Fruit fly (Drosophila melanogaster) whole organism, wandering third instar larva: ENCODE results near the gene CG9016.

ENCODE experiments used
- Hr78 ChIP-seq: fragments of >200 bp; optimal IDR thresholded peaks from 2 replicates; lab custom pipeline; 2017; ENCODE audit warnings: missing biosample characterization, missing genetic modification characterization
- Hr83 ChIP-seq: fragments of 200-300 bp; sonication (Bioruptor generic); optimal IDR thresholded peaks from 2 replicates; lab custom pipeline; 2016; ENCODE audit warnings: missing biosample characterization, mild to moderate bottlenecking, missing genetic modification characterization, moderate library complexity; ENCODE audit not compliant: poor library complexity, severe bottlenecking
- br ChIP-seq: fragments of 200-800 bp; sonication (Bioruptor generic); optimal IDR thresholded peaks from 2 replicates; lab custom pipeline; 2016; ENCODE audit warnings: missing biosample characterization, missing genetic modification characterization
- fru ChIP-seq: fragments of 200-800 bp; sonication (Bioruptor generic); optimal IDR thresholded peaks from 3 replicates; lab custom pipeline; 2016; ENCODE audit warnings: missing biosample characterization, mild to moderate bottlenecking, missing genetic modification characterization
- jim ChIP-seq: fragments of 175-275, 200-325 bp; sonication (Bioruptor generic); optimal IDR thresholded peaks from 2 replicates; lab custom pipeline; 2016; ENCODE audit warnings: missing biosample characterization, mild to moderate bottlenecking, missing genetic modification characterization
- sage ChIP-seq: fragments of 200-800 bp; sonication (Bioruptor generic); optimal IDR thresholded peaks from 2 replicates; lab custom pipeline; 2016; ENCODE audit warnings: missing biosample characterization, mild to moderate bottlenecking, missing genetic modification characterization

DNA sequence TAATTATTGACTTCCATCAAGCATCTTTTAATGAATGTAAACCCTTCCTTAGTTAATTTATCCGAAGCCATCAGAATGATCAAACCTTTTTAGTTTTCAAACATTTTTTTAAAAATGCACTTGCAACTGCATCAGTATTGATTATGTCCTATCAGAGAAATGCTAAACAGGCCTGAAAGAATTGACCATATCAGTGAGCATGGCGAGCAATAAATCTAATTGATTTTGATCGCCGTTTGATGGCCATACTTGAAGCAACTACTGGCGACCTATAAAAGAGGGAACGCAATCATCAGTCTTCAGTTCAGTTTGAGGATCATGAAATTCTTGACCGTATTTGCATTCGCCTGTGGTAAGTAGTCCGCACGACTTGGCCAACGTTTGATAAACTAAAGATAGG lies 37.8 kb downstream of the CG9016 start, which contains the start of gene CG9029:
- TF ChIP-seq fru (GFP tag; lab: Kevin White, UChicago) = no peak
- no peak for TF ChIP-seq br (GFP tag; lab: Kevin White, UChicago)
- TF ChIP-seq Hr83 (GFP tag; lab: Kevin White, UChicago) = no peak
- TF ChIP-seq Hr78 (GFP tag; lab: Kevin White, UChicago) = no peak
- no peak for TF ChIP-seq jim
- no peak for TF ChIP-seq sage
